Worm (Caenorhabditis elegans) whole organism, L4 larva: ENCODE data around the gene dlc-5.

Source experiments
- F10B5.3 ChIP-seq: sonication (generic microtip); optimal IDR thresholded peaks from 2 replicates; lab custom pipeline; 2016; ENCODE audit warnings: mild to moderate bottlenecking, missing genetic modification characterization, missing compliant biosample characterization
- F26F4.8 ChIP-seq: fragments of 200-800 bp; sonication (Bioruptor generic); conservative IDR thresholded peaks from 2 replicates; pipeline ENCODE4 v1.3.6; 2022; ENCODE audit warnings: missing genetic modification characterization, missing compliant biosample characterization
- F49E8.2 ChIP-seq: sonication (generic microtip); optimal IDR thresholded peaks from 2 replicates; lab custom pipeline; 2016; ENCODE audit warnings: missing compliant biosample characterization, mild to moderate bottlenecking, missing genetic modification characterization, borderline replicate concordance
- ama-1 ChIP-seq: fragments of 150-350 bp; optimal IDR thresholded peaks from 2 replicates; lab custom pipeline; 2014; ENCODE audit warnings: inconsistent platforms, mixed read lengths
- ceh-44 ChIP-seq: fragments of 200-800 bp; sonication (Bioruptor generic); IDR thresholded peaks from 2 replicates; pipeline ENCODE4 v1.3.6; 2022; ENCODE audit warnings: missing genetic modification reagents, missing genetic modification characterization, missing compliant biosample characterization
- fos-1 ChIP-seq: fragments of 150-350 bp; optimal IDR thresholded peaks from 2 replicates; lab custom pipeline; 2014; ENCODE audit warnings: missing biosample characterization, missing genetic modification characterization
- lin-39 ChIP-seq: fragments of 150-350 bp; optimal IDR thresholded peaks from 2 replicates; lab custom pipeline; 2014; ENCODE audit warnings: missing biosample characterization, missing genetic modification reagents, missing genetic modification characterization
- nhr-10 ChIP-seq: fragments of 150-350 bp; optimal IDR thresholded peaks from 2 replicates; lab custom pipeline; 2014; ENCODE audit warnings: missing biosample characterization, missing genetic modification characterization
- nhr-76 ChIP-seq: fragments of 150-350 bp; optimal IDR thresholded peaks from 2 replicates; lab custom pipeline; 2014; ENCODE audit warnings: missing biosample characterization, missing genetic modification characterization
- skn-1 ChIP-seq: fragments of 150-350 bp; optimal IDR thresholded peaks from 2 replicates; lab custom pipeline; 2014; ENCODE audit warnings: missing biosample characterization, missing genetic modification characterization
- unc-62 ChIP-seq, 3 experiments: fragments of 150-350 bp in 1 of 3; sonication (generic microtip); optimal IDR thresholded peaks in 2 of 3; peaks in 1 of 3; 1 replicate in 1 of 3; 2 replicates in 2 of 3; lab custom pipeline; 2014 to 2017; ENCODE audit warnings: missing biosample characterization in 3 of 3, missing genetic modification characterization in 3 of 3, missing genetic modification reagents in 3 of 3, missing genotype in 1 of 3

ce11 chrIV:6432375-6432774, 5.6 kb upstream of the dlc-5 start:
- TF ChIP-seq F26F4.8 (GFP tag; lab: Robert Waterston, UW), result no peak
- no peak for TF ChIP-seq lin-39 (tag; lab: Kevin White, UChicago)
- TF ChIP-seq skn-1 (tag; lab: Kevin White, UChicago), result no peak
- no peak for TF ChIP-seq unc-62 (GFP tag; optimal IDR thresholded peaks at IDR 0.05 in 1 of 2; lab: Kevin White, UChicago)
- TF ChIP-seq unc-62 (tag; optimal IDR thresholded peaks at IDR 0.05; lab: Kevin White, UChicago), result no peak
- TF ChIP-seq F49E8.2 (tag; lab: Kevin White, UChicago), result no peak
- TF ChIP-seq fos-1 (tag; lab: Kevin White, UChicago), result no peak
- TF ChIP-seq ama-1 (lab: Kevin White, UChicago), result no peak
- no peak for TF ChIP-seq ceh-44 (GFP tag; lab: Robert Waterston, UW)
- TF ChIP-seq nhr-76 (tag; lab: Kevin White, UChicago), result no peak
- no peak for TF ChIP-seq F10B5.3 (tag; lab: Kevin White, UChicago)
- no peak for TF ChIP-seq nhr-10 (tag; lab: Kevin White, UChicago)
